Worm (Caenorhabditis elegans) whole organism, L2 larva: Measurements from ENCODE around the gene lig-1.

Experiments used
- C34F6.9 ChIP-seq: fragments of 150-350 bp; optimal IDR thresholded peaks from 2 replicates; lab custom pipeline; 2014; ENCODE audit warnings: missing biosample characterization, missing genetic modification characterization
- Y55F3AM.14 ChIP-seq: fragments of 200-800 bp; sonication (Bioruptor generic); optimal IDR thresholded peaks from 2 replicates; lab custom pipeline; 2018; ENCODE audit warnings: mild to moderate bottlenecking, missing genetic modification characterization, missing compliant biosample characterization
- ZK546.5 ChIP-seq: sonication (generic microtip); optimal IDR thresholded peaks from 2 replicates; lab custom pipeline; 2017; ENCODE audit warnings: missing biosample characterization, missing genetic modification characterization
- alr-1 ChIP-seq: fragments of 150-350 bp; optimal IDR thresholded peaks from 2 replicates; lab custom pipeline; 2014; ENCODE audit warnings: missing biosample characterization, missing genetic modification characterization
- aly-2 ChIP-seq: fragments of 150-350 bp; optimal IDR thresholded peaks from 2 replicates; lab custom pipeline; 2014; ENCODE audit warnings: missing biosample characterization, missing genetic modification characterization
- blmp-1 ChIP-seq: sonication (generic microtip); optimal IDR thresholded peaks from 2 replicates; lab custom pipeline; 2017; ENCODE audit warnings: missing genetic modification characterization, mild to moderate bottlenecking, missing compliant biosample characterization, antibody characterized with exemption, moderate library complexity; ENCODE audit not compliant: insufficient read depth
- ceh-82 ChIP-seq: fragments of 150-350 bp; optimal IDR thresholded peaks from 2 replicates; lab custom pipeline; 2014; ENCODE audit warnings: missing biosample characterization, missing genetic modification characterization
- crh-2 ChIP-seq: sonication (generic microtip); optimal IDR thresholded peaks from 2 replicates; lab custom pipeline; 2017; ENCODE audit warnings: missing biosample characterization, missing genetic modification characterization
- dmd-4 ChIP-seq: sonication (generic microtip); optimal IDR thresholded peaks from 2 replicates; lab custom pipeline; 2017; ENCODE audit warnings: missing biosample characterization, missing genetic modification characterization
- elt-1 ChIP-seq: fragments of 150-350 bp; optimal IDR thresholded peaks from 2 replicates; lab custom pipeline; 2014; ENCODE audit warnings: missing biosample characterization, missing genetic modification characterization
- gmeb-1 ChIP-seq: fragments of 150-350 bp; optimal IDR thresholded peaks from 2 replicates; lab custom pipeline; 2014; ENCODE audit warnings: missing biosample characterization, missing genetic modification characterization
- lin-11 ChIP-seq: fragments of 150-350 bp; sonication (generic microtip); optimal IDR thresholded peaks from 2 replicates; lab custom pipeline; 2014; ENCODE audit warnings: missing biosample characterization, missing genetic modification characterization, inconsistent platforms, mixed read lengths
- lin-39 ChIP-seq: fragments of 150-350 bp; optimal IDR thresholded peaks from 2 replicates; lab custom pipeline; 2014; ENCODE audit warnings: missing biosample characterization, missing genetic modification reagents, missing genetic modification characterization
- lsy-2 ChIP-seq, 2 experiments: fragments of 150-350 bp in 1 of 2; sonication (generic microtip) in 1 of 2; optimal IDR thresholded peaks; 2 replicates each; lab custom pipeline; 2014 to 2017; ENCODE audit warnings: missing biosample characterization in 2 of 2, missing genetic modification characterization in 2 of 2
- mdl-1 ChIP-seq, 2 experiments: fragments of 150-350 bp in 1 of 2; sonication (generic microtip) in 1 of 2; optimal IDR thresholded peaks; 2 replicates each; lab custom pipeline; 2017; ENCODE audit warnings: missing biosample characterization in 2 of 2, missing genetic modification characterization in 2 of 2
- nhr-11 ChIP-seq: fragments of 150-350 bp; optimal IDR thresholded peaks from 2 replicates; lab custom pipeline; 2014; ENCODE audit warnings: missing biosample characterization, missing genetic modification characterization
- nhr-129 ChIP-seq: fragments of 150-350 bp; optimal IDR thresholded peaks from 2 replicates; lab custom pipeline; 2014; ENCODE audit warnings: missing biosample characterization, missing genetic modification characterization
- nhr-21 ChIP-seq: fragments of 150-350 bp; optimal IDR thresholded peaks from 2 replicates; lab custom pipeline; 2014; ENCODE audit warnings: missing biosample characterization, missing genetic modification characterization
- nhr-23 ChIP-seq: fragments of 150-350 bp; optimal IDR thresholded peaks from 2 replicates; lab custom pipeline; 2014; ENCODE audit warnings: missing biosample characterization, missing genetic modification reagents, missing genetic modification characterization
- nhr-25 ChIP-seq: fragments of 150-350 bp; sonication (generic microtip); optimal IDR thresholded peaks from 3 replicates; lab custom pipeline; 2014; ENCODE audit warnings: missing biosample characterization, missing genetic modification characterization
- nhr-6 ChIP-seq: fragments of 150-350 bp; optimal IDR thresholded peaks from 2 replicates; lab custom pipeline; 2014; ENCODE audit warnings: missing biosample characterization, missing genetic modification characterization
- peb-1 ChIP-seq: fragments of 150-350 bp; optimal IDR thresholded peaks from 2 replicates; lab custom pipeline; 2014; ENCODE audit warnings: missing biosample characterization, missing genetic modification characterization
- skn-1 ChIP-seq: sonication (generic microtip); optimal IDR thresholded peaks from 2 replicates; lab custom pipeline; 2017; ENCODE audit warnings: missing biosample characterization, missing genetic modification characterization
- sma-3 ChIP-seq: sonication (generic microtip); optimal IDR thresholded peaks from 2 replicates; lab custom pipeline; 2016; ENCODE audit warnings: missing genetic modification reagents, missing genetic modification characterization, missing compliant biosample characterization
- sma-9 ChIP-seq, 2 experiments: fragments of 150-350 bp in 1 of 2; sonication (generic microtip) in 1 of 2; optimal IDR thresholded peaks; 2 replicates each; lab custom pipeline; 2014 to 2016; ENCODE audit warnings: missing genetic modification characterization in 2 of 2, mild to moderate bottlenecking in 1 of 2, missing biosample characterization in 1 of 2, missing compliant biosample characterization in 1 of 2, missing genetic modification reagents in 1 of 2, moderate library complexity in 1 of 2
- snpc-4 ChIP-seq: fragments of 150-350 bp; optimal IDR thresholded peaks from 2 replicates; lab custom pipeline; 2014; ENCODE audit warnings: missing biosample characterization, missing genetic modification characterization
- ztf-1 ChIP-seq: fragments of 200-800 bp; sonication (Bioruptor generic); conservative IDR thresholded peaks from 2 replicates; pipeline ENCODE4 v1.3.6; 2022; ENCODE audit warnings: missing genetic modification characterization, missing compliant biosample characterization

Gene lig-1

DNA sequence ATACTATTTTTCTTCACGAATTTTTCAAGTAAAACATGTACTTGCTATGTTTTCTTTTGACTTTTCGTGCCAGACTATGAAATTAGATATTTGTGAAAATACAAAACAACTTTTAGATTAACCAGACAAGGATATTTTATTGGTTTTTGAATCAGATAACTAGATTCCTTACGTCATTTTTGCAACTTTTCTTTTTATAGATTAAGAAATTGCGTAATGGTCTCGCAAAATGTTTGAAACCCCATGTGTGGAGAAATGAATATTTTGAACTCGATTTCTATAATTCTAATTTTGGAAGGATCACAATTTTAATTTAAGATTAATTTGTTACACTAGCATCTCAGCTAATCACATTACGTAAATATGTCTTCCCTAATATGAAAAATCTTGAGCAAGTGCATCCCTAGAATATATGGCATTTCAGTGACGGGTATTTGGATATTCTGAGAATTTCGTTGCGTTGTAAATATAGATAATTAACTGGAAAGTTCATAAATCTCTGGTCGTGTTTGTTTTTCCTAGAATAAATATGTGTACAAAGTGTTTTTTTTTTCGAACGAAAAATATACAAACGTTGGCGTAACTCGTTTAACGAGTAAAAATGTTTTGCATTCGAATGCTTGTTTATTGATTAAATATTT is 48.7 kb downstream of the lig-1 start:
- TF ChIP-seq nhr-25 (tag; lab: Kevin White, UChicago), result no peak
- TF ChIP-seq nhr-6 (tag; lab: Kevin White, UChicago), result no peak
- TF ChIP-seq blmp-1, result no peak
- TF ChIP-seq aly-2 (tag; lab: Kevin White, UChicago), result no peak
- TF ChIP-seq nhr-129 (tag; lab: Kevin White, UChicago), result no peak
- no peak for TF ChIP-seq sma-3 (GFP tag; lab: Kevin White, UChicago)
- no peak for TF ChIP-seq elt-1
- TF ChIP-seq ceh-82 (tag; lab: Kevin White, UChicago), result no peak
- no peak for TF ChIP-seq lin-39 (tag; lab: Kevin White, UChicago)
- no peak for TF ChIP-seq ZK546.5 (tag; lab: Kevin White, UChicago)
- TF ChIP-seq ztf-1, result no peak
- no peak for TF ChIP-seq alr-1 (tag; lab: Kevin White, UChicago)
- TF ChIP-seq skn-1 (tag; lab: Kevin White, UChicago), result no peak
- no peak for TF ChIP-seq gmeb-1 (tag; lab: Kevin White, UChicago)
- peak; percentile 8 for TF ChIP-seq nhr-21 (tag; lab: Kevin White, UChicago)
- peak; percentile 44 for TF ChIP-seq sma-9 (GFP tag; optimal IDR thresholded peaks at IDR 0.05; lab: Kevin White, UChicago)
- TF ChIP-seq sma-9 (tag; optimal IDR thresholded peaks at IDR 0.05; lab: Kevin White, UChicago), result no peak
- no peak for TF ChIP-seq peb-1 (tag; lab: Kevin White, UChicago)
- TF ChIP-seq, all 48 proteins: peak for 2

ce11 chrV:10865599-10865998 is 51.7 kb downstream of the lig-1 start, which contains the start of gene saeg-1:
saeg-1 (minus strand) TSS chrV:10865699.
- TF ChIP-seq nhr-129 (tag; lab: Kevin White, UChicago) (no peak), nhr-23 (tag; lab: Kevin White, UChicago) (no peak), crh-2 (tag; lab: Kevin White, UChicago) (no peak), lsy-2 (tag; optimal IDR thresholded peaks at IDR 0.05; lab: Kevin White, UChicago) (no peak), snpc-4 (tag; lab: Kevin White, UChicago) (no peak), ztf-1 (no peak), Y55F3AM.14 (GFP tag; lab: Kevin White, UChicago) (no peak), nhr-25 (tag; lab: Kevin White, UChicago) (no peak), C34F6.9 (no peak), skn-1 (tag; lab: Kevin White, UChicago) (no peak), nhr-11 (tag; lab: Kevin White, UChicago) (no peak), dmd-4 (no peak), lin-11 (no peak), mdl-1 (tag; optimal IDR thresholded peaks at IDR 0.05; lab: Kevin White, UChicago) (no peak)
